Fruit fly (Drosophila melanogaster): ENCODE measurements around the gene CG9525.

CG9525 gene

DNA sequence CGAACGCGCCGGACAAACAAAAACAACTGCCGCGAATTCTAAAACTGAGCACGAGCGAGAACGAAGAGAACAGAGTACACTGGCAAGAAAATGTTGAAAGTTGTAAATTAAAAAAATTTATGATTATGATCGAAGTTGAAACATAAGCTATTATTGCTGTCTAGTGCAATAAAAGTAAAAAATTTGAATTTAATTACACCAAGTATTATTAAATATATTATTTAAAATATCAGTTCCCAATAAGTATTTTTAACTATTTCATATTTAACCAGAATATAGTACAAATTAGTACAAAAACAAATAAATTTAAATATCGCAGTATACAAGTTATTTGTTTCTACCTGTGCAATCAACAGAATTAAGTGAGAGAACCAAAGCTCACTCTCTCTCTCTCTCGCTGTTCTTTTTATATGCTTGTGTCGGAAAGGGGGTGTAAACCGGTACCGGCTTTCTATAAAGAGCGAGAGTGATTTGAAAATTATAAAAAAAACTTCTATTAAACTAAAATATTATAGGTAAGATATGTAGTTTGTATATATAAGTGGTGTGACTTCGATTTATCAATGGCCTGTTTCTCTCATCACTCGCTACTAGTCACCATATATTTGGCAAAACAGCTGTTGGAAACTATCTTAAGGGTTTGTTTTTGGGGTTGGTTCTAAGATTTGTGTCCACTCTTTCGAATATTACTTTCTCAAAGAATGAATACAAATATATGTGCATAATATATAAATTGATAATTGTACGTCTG, 10.8 kb downstream of the CG9525 start, which contains the start of gene C1GalTA (continued):
- TF ChIP-seq Fer1 (GFP tag; optimal IDR thresholded peaks at IDR 0.05) (peak; percentile 98), CG9876 (GFP tag; optimal IDR thresholded peaks at IDR 0.05) (no peak), zen (tag; optimal IDR thresholded peaks at IDR 0.05) (peak; percentile 96), run (tag; optimal IDR thresholded peaks at IDR 0.05) (peak; percentile 97), CG7839 (tag; optimal IDR thresholded peaks at IDR 0.05) (peak; percentile 99), twi (tag; optimal IDR thresholded peaks at IDR 0.05) (peak; percentile 98), rib (GFP tag; IDR thresholded peaks at IDR 0.05) (peak; percentile 93), pzg (GFP tag; optimal IDR thresholded peaks at IDR 0.05) (peak; percentile 6), CG10565 (GFP tag; optimal IDR thresholded peaks at IDR 0.05) (peak; percentile 26), CG11504 (tag; optimal IDR thresholded peaks at IDR 0.05) (peak; percentile 98), Neu2 (GFP tag; optimal IDR thresholded peaks at IDR 0.05; ENCODE audit: borderline replicate concordance) (no peak), ERR (GFP tag; optimal IDR thresholded peaks at IDR 0.05) (peak; percentile 60), HLH4C (GFP tag; IDR thresholded peaks at IDR 0.05; ENCODE audit: partially characterized antibody) (no peak), sna (GFP tag; IDR thresholded peaks at IDR 0.05; ENCODE audit: partially characterized antibody) (no peak), Doc2 (GFP tag; IDR thresholded peaks at IDR 0.05) (no peak), lola (GFP tag; optimal IDR thresholded peaks at IDR 0.05) (peak in 1 of 3 experiments; percentile 98), ttk (GFP tag; IDR thresholded peaks at IDR 0.05) (peak; percentile 96), MTF-1 (GFP tag; optimal IDR thresholded peaks at IDR 0.05; ENCODE audit: borderline replicate concordance) (peak; percentile 85), bab2 (GFP tag; optimal IDR thresholded peaks at IDR 0.05) (peak; percentile 64), vnd (GFP tag; IDR thresholded peaks at IDR 0.05; ENCODE audit: partially characterized antibody) (no peak), ato (GFP tag; IDR thresholded peaks at IDR 0.05; ENCODE audit: partially characterized antibody) (no peak), mam (GFP tag; optimal IDR thresholded peaks at IDR 0.05) (peak; percentile 56), fd64A (GFP tag; optimal IDR thresholded peaks at IDR 0.05) (peak; percentile 65), her (GFP tag; optimal IDR thresholded peaks at IDR 0.05) (peak; percentile 25), CkIIα-i1 (GFP tag; IDR thresholded peaks at IDR 0.05) (no peak), nerfin-2 (GFP tag; IDR thresholded peaks at IDR 0.05; ENCODE audit: partially characterized antibody) (no peak), CG15479 (GFP tag; optimal IDR thresholded peaks at IDR 0.05) (peak; percentile 35), H2.0 (GFP tag; IDR thresholded peaks at IDR 0.05) (peak; percentile 91), CG12769 (tag; optimal IDR thresholded peaks at IDR 0.05) (peak; percentile 61), CG10543 (GFP tag; optimal IDR thresholded peaks at IDR 0.05) (peak; percentile 95), CG4424 (GFP tag; optimal IDR thresholded peaks at IDR 0.05) (peak; percentile 96), CG13123 (GFP tag; optimal IDR thresholded peaks at IDR 0.05) (peak; percentile 93), Rx (GFP tag; IDR thresholded peaks at IDR 0.05) (peak; percentile 78), Mes4 (GFP tag; optimal IDR thresholded peaks at IDR 0.05) (peak; percentile 57), ftz-f1 (GFP tag; optimal IDR thresholded peaks at IDR 0.05) (no peak), trem (tag; optimal IDR thresholded peaks at IDR 0.05) (peak; percentile 97), gsb-n (tag; optimal IDR thresholded peaks at IDR 0.05) (peak; percentile 99), wek (GFP tag; optimal IDR thresholded peaks at IDR 0.05) (peak; percentile 38), CG3407 (GFP tag; optimal IDR thresholded peaks at IDR 0.05) (peak; percentile 96), CG10462 (GFP tag; optimal IDR thresholded peaks at IDR 0.05) (peak; percentile 90), Gsc (GFP tag; IDR thresholded peaks at IDR 0.05) (no peak), slbo (GFP tag; IDR thresholded peaks at IDR 0.05) (peak; percentile 95), Trl (optimal IDR thresholded peaks at IDR 0.05) (peak; percentile 79 to 92), Trl (GFP tag; optimal IDR thresholded peaks at IDR 0.05) (peak; percentile 67), D (optimal IDR thresholded peaks at IDR 0.05) (no peak), D (GFP tag; optimal IDR thresholded peaks at IDR 0.05) (peak; percentile 97), sima (GFP tag; optimal IDR thresholded peaks at IDR 0.05) (no peak), Gug (GFP tag; IDR thresholded peaks at IDR 0.05) (peak; percentile 69; the same call in 3 of the 4 replicates), CG32532 (GFP tag; IDR thresholded peaks at IDR 0.05) (peak; percentile 97)

Data from whole organism, embryonic.